Fruit fly (Drosophila melanogaster) whole organism, embryonic: Measurements from ENCODE around the gene Tailor.
A peak's percentile ranks its signal among the peaks of the same experiment; 100 is the strongest.

Experiments used
- Bgb ChIP-seq: fragments of 200-800 bp; sonication (Bioruptor generic); IDR thresholded peaks from 2 replicates; pipeline ENCODE4 v1.3.6; 2022; ENCODE audit warnings: missing biosample characterization, missing genetic modification characterization; ENCODE audit not compliant: partially characterized antibody
- BtbVII ChIP-seq: fragments of 200-800 bp; sonication (Bioruptor generic); optimal IDR thresholded peaks from 3 replicates; lab custom pipeline; 2017; ENCODE audit warnings: missing biosample characterization, mild to moderate bottlenecking, missing genetic modification characterization
- CG10565 ChIP-seq: fragments of 200-800 bp; sonication (Bioruptor generic); optimal IDR thresholded peaks from 3 replicates; lab custom pipeline; 2016; ENCODE audit warnings: missing biosample characterization, mild to moderate bottlenecking, missing genetic modification characterization
- CG11560 ChIP-seq: fragments of 200-800 bp; sonication (Bioruptor generic); IDR thresholded peaks from 3 replicates; pipeline ENCODE4 v1.3.6; 2022; ENCODE audit warnings: missing biosample characterization, missing genetic modification characterization
- CG11695 ChIP-seq: fragments of 200-800 bp; sonication (Bioruptor generic); IDR thresholded peaks from 3 replicates; pipeline ENCODE4 v1.3.6; 2022; ENCODE audit warnings: missing biosample characterization, missing genetic modification characterization
- CG11723 ChIP-seq: fragments of 200-800 bp; sonication (Bioruptor generic); optimal IDR thresholded peaks from 2 replicates; lab custom pipeline; 2017; ENCODE audit warnings: missing biosample characterization, mild to moderate bottlenecking, missing genetic modification characterization
- CG1233 ChIP-seq: fragments of 200-800 bp; sonication (Bioruptor generic); optimal IDR thresholded peaks from 4 replicates; lab custom pipeline; 2018; ENCODE audit warnings: missing biosample characterization, mild to moderate bottlenecking, missing genetic modification characterization
- CG13894 ChIP-seq: fragments of 200-800 bp; sonication (Bioruptor generic); optimal IDR thresholded peaks from 3 replicates; lab custom pipeline; 2018; ENCODE audit warnings: missing biosample characterization, mild to moderate bottlenecking, missing genetic modification characterization, moderate library complexity
- CG14860 ChIP-seq: fragments of 200-800 bp; sonication (Bioruptor generic); IDR thresholded peaks from 3 replicates; pipeline ENCODE4 v1.3.6; 2022; ENCODE audit warnings: missing biosample characterization, missing genetic modification characterization; ENCODE audit not compliant: partially characterized antibody
- CG17568 ChIP-seq: fragments of 200-800 bp; sonication (Bioruptor generic); optimal IDR thresholded peaks from 2 replicates; lab custom pipeline; 2018; ENCODE audit warnings: missing biosample characterization, mild to moderate bottlenecking, missing genetic modification characterization, moderate library complexity
- CG2712 ChIP-seq: fragments of 200-800 bp; optimal IDR thresholded peaks from 3 replicates; lab custom pipeline; 2019; ENCODE audit warnings: missing biosample characterization, mild to moderate bottlenecking, missing genetic modification characterization, moderate library complexity
- CG30431 ChIP-seq: fragments of 200-800 bp; sonication (Bioruptor generic); optimal IDR thresholded peaks from 2 replicates; lab custom pipeline; 2017; ENCODE audit warnings: missing biosample characterization, missing genetic modification characterization
- CG34376 ChIP-seq: fragments of 200-800 bp; sonication (Bioruptor generic); optimal IDR thresholded peaks from 2 replicates; lab custom pipeline; 2018; ENCODE audit warnings: missing biosample characterization, mild to moderate bottlenecking, missing genetic modification characterization
- CG43689 ChIP-seq: fragments of 200-800 bp; sonication (Bioruptor generic); IDR thresholded peaks from 2 replicates; pipeline ENCODE4 v1.3.6; 2022; ENCODE audit warnings: missing biosample characterization, missing genetic modification characterization
- CG4730 ChIP-seq: fragments of 200-800 bp; sonication (Bioruptor generic); IDR thresholded peaks from 2 replicates; pipeline ENCODE4 v1.3.6; 2022; ENCODE audit warnings: missing biosample characterization, missing genetic modification characterization
- CG6683 ChIP-seq: fragments of 200-800 bp; sonication (Bioruptor generic); optimal IDR thresholded peaks from 2 replicates; lab custom pipeline; 2017; ENCODE audit warnings: missing biosample characterization, mild to moderate bottlenecking, missing genetic modification characterization, missing genetic modification reagents
- CG8924 ChIP-seq: fragments of 200-800 bp; optimal IDR thresholded peaks from 3 replicates; lab custom pipeline; 2019; ENCODE audit warnings: missing biosample characterization, mild to moderate bottlenecking, missing genetic modification characterization, moderate library complexity
- Dek ChIP-seq: fragments of 200-800 bp; sonication (Bioruptor generic); optimal IDR thresholded peaks from 3 replicates; lab custom pipeline; 2019; ENCODE audit warnings: missing biosample characterization, mild to moderate bottlenecking, missing genetic modification characterization, moderate library complexity
- Lhr ChIP-seq: fragments of 200-800 bp; sonication (Bioruptor generic); optimal IDR thresholded peaks from 3 replicates; lab custom pipeline; 2017; ENCODE audit warnings: mild to moderate bottlenecking, missing biosample characterization, missing genetic modification reagents, missing genetic modification characterization
- MESR4 ChIP-seq: fragments of 200-800 bp; sonication (Bioruptor generic); optimal IDR thresholded peaks from 2 replicates; lab custom pipeline; 2018; ENCODE audit warnings: missing biosample characterization, mild to moderate bottlenecking, missing genetic modification characterization, moderate library complexity
- Neu2 ChIP-seq: fragments of 200-800 bp; sonication (Bioruptor generic); optimal IDR thresholded peaks from 3 replicates; lab custom pipeline; 2016; ENCODE audit warnings: missing biosample characterization, missing genetic modification characterization, borderline replicate concordance
- Nf-YA ChIP-seq: fragments of 200-800 bp; sonication (Bioruptor generic); IDR thresholded peaks from 2 replicates; pipeline ENCODE4 v1.3.6; 2022; ENCODE audit warnings: missing biosample characterization, missing genetic modification characterization
- NfI ChIP-seq: fragments of 200-800 bp; sonication (Bioruptor generic); optimal IDR thresholded peaks from 3 replicates; lab custom pipeline; 2018; ENCODE audit warnings: missing biosample characterization, mild to moderate bottlenecking, missing genetic modification characterization, moderate library complexity
- Six4 ChIP-seq: fragments of 200-800 bp; sonication (Bioruptor generic); optimal IDR thresholded peaks from 2 replicates; lab custom pipeline; 2016; ENCODE audit warnings: missing biosample characterization, missing genetic modification characterization
- Taf1 ChIP-seq: fragments of 200-800 bp; sonication (Bioruptor generic); IDR thresholded peaks from 2 replicates; pipeline ENCODE4 v1.3.6; 2022; ENCODE audit warnings: missing biosample characterization, missing genetic modification characterization
- Tbp ChIP-seq: fragments of >200 bp; optimal IDR thresholded peaks from 2 replicates; lab custom pipeline; 2018; ENCODE audit warnings: missing biosample characterization, missing genetic modification characterization
- ac ChIP-seq: fragments of 200-800 bp; sonication (Bioruptor generic); optimal IDR thresholded peaks from 3 replicates; lab custom pipeline; 2017; ENCODE audit warnings: missing biosample characterization, mild to moderate bottlenecking, missing genetic modification characterization
- ara ChIP-seq: fragments of 200-800 bp; sonication (Bioruptor generic); IDR thresholded peaks from 2 replicates; pipeline ENCODE4 v1.3.6; 2022; ENCODE audit warnings: missing biosample characterization, missing genetic modification characterization
- cg ChIP-seq: fragments of 200-800 bp; sonication (Bioruptor generic); optimal IDR thresholded peaks from 3 replicates; lab custom pipeline; 2019; ENCODE audit warnings: missing biosample characterization, mild to moderate bottlenecking, missing genetic modification characterization, moderate library complexity
- chif ChIP-seq, 2 experiments: fragments of 200-800 bp; sonication (Bioruptor generic); optimal IDR thresholded peaks; 3 replicates each; lab custom pipeline; 2016; ENCODE audit warnings: missing biosample characterization in 2 of 2, missing genetic modification characterization in 2 of 2
- dmrt99B ChIP-seq: fragments of 200-800 bp; sonication (Bioruptor generic); optimal IDR thresholded peaks from 2 replicates; lab custom pipeline; 2018; ENCODE audit warnings: missing biosample characterization, mild to moderate bottlenecking, missing genetic modification characterization, moderate library complexity
- dysf ChIP-seq: fragments of 200-800 bp; sonication (Bioruptor generic); IDR thresholded peaks from 3 replicates; pipeline ENCODE4 v1.3.6; 2022; ENCODE audit warnings: missing biosample characterization, missing genetic modification characterization
- gce ChIP-seq: fragments of 200-800 bp; sonication (Bioruptor generic); IDR thresholded peaks from 3 replicates; pipeline ENCODE4 v1.3.6; 2022; ENCODE audit warnings: missing biosample characterization, missing genetic modification characterization
- gem ChIP-seq: fragments of 200-800 bp; sonication (Bioruptor generic); optimal IDR thresholded peaks from 2 replicates; lab custom pipeline; 2019; ENCODE audit warnings: missing biosample characterization, mild to moderate bottlenecking, missing genetic modification characterization, moderate library complexity
- jigr1 ChIP-seq: fragments of 200-800 bp; sonication (Bioruptor generic); IDR thresholded peaks from 3 replicates; pipeline ENCODE4 v1.3.6; 2022; ENCODE audit warnings: missing biosample characterization, missing genetic modification characterization
- kay ChIP-seq: fragments of 200-800 bp; sonication (Bioruptor generic); optimal IDR thresholded peaks from 2 replicates; lab custom pipeline; 2016; ENCODE audit warnings: missing biosample characterization, missing genetic modification characterization
- kni ChIP-seq: fragments of 200-800 bp; sonication (Bioruptor generic); optimal IDR thresholded peaks from 3 replicates; lab custom pipeline; 2017; ENCODE audit warnings: mild to moderate bottlenecking, missing biosample characterization, missing genetic modification reagents, missing genetic modification characterization
- lbe ChIP-seq: fragments of 200-800 bp; sonication (Bioruptor generic); optimal IDR thresholded peaks from 2 replicates; lab custom pipeline; 2016; ENCODE audit warnings: missing biosample characterization, mild to moderate bottlenecking, missing genetic modification characterization
- lilli ChIP-seq: fragments of 200-800 bp; sonication (Bioruptor generic); optimal IDR thresholded peaks from 3 replicates; lab custom pipeline; 2016; ENCODE audit warnings: missing biosample characterization, missing genetic modification characterization
- maf-S ChIP-seq: fragments of 200-800 bp; sonication (Bioruptor generic); optimal IDR thresholded peaks from 2 replicates; lab custom pipeline; 2016; ENCODE audit warnings: missing biosample characterization, missing genetic modification characterization
- pum ChIP-seq: fragments of 200-800 bp; sonication (Bioruptor generic); optimal IDR thresholded peaks from 2 replicates; lab custom pipeline; 2016; ENCODE audit warnings: missing biosample characterization, missing genetic modification characterization
- row ChIP-seq: fragments of 200-800 bp; sonication (Bioruptor generic); IDR thresholded peaks from 3 replicates; pipeline ENCODE4 v1.3.6; 2022; ENCODE audit warnings: missing biosample characterization, missing genetic modification characterization
- slbo ChIP-seq: fragments of 200-800 bp; sonication (Bioruptor generic); IDR thresholded peaks from 2 replicates; pipeline ENCODE4 v1.3.6; 2022; ENCODE audit warnings: missing biosample characterization, missing genetic modification characterization
- sna ChIP-seq: fragments of 200-800 bp; sonication (Bioruptor generic); IDR thresholded peaks from 2 replicates; pipeline ENCODE4 v1.3.6; 2022; ENCODE audit warnings: missing biosample characterization, missing genetic modification characterization; ENCODE audit not compliant: partially characterized antibody
- stwl ChIP-seq: fragments of 200-800 bp; sonication (Bioruptor generic); optimal IDR thresholded peaks from 3 replicates; lab custom pipeline; 2018; ENCODE audit warnings: missing biosample characterization, mild to moderate bottlenecking, missing genetic modification characterization, moderate library complexity
- tio ChIP-seq: fragments of 200-800 bp; sonication (Bioruptor generic); optimal IDR thresholded peaks from 2 replicates; lab custom pipeline; 2017; ENCODE audit warnings: missing biosample characterization, missing genetic modification characterization, inconsistent platforms
- tna ChIP-seq: fragments of 200-800 bp; sonication (Bioruptor generic); IDR thresholded peaks from 2 replicates; pipeline ENCODE4 v1.3.6; 2022; ENCODE audit warnings: missing biosample characterization, missing genetic modification characterization; ENCODE audit not compliant: partially characterized antibody
- unpg ChIP-seq: fragments of 200-800 bp; sonication (Bioruptor generic); optimal IDR thresholded peaks from 3 replicates; lab custom pipeline; 2018; ENCODE audit warnings: missing biosample characterization, mild to moderate bottlenecking, missing genetic modification characterization, moderate library complexity
- zfh1 ChIP-seq: fragments of 200-800 bp; sonication (Bioruptor generic); IDR thresholded peaks from 3 replicates; pipeline ENCODE4 v1.3.6; 2022; ENCODE audit warnings: missing biosample characterization, missing genetic modification characterization
- zfh2 ChIP-seq: fragments of 200-800 bp; sonication (Bioruptor generic); optimal IDR thresholded peaks from 2 replicates; lab custom pipeline; 2016; ENCODE audit warnings: missing biosample characterization, missing genetic modification characterization

Gene Tailor

dm6 chr3R:7127966-7128365, 42.1 kb upstream of the Tailor start, which contains the start of gene CG10068 (continued):
- TF ChIP-seq unpg (peak; percentile 93), maf-S (GFP tag; lab: Kevin White, UChicago) (peak; percentile 86), CG11695 (GFP tag; lab: Robert Waterston, UW) (peak; percentile 93), Taf1 (peak; percentile 67), CG4730 (peak; percentile 82), CG6683 (peak; percentile 71), tna (GFP tag; lab: Robert Waterston, UW) (no peak), CG17568 (GFP tag; lab: Kevin White, UChicago) (peak; percentile 75), pum (GFP tag; lab: Kevin White, UChicago) (peak; percentile 85), dmrt99B (tag; lab: Kevin White, UChicago) (peak; percentile 87), kni (GFP tag; lab: Kevin White, UChicago) (peak; percentile 61), CG10565 (GFP tag; lab: Kevin White, UChicago) (peak; percentile 69), CG2712 (tag; lab: Kevin White, UChicago) (peak; percentile 95), ac (GFP tag; lab: Kevin White, UChicago) (peak; percentile 43), CG8924 (peak; percentile 96), kay (GFP tag; lab: Kevin White, UChicago) (peak; percentile 78), CG30431 (GFP tag; lab: Kevin White, UChicago) (peak; percentile 76), tio (GFP tag; lab: Kevin White, UChicago) (peak; percentile 81), dysf (peak; percentile 92), lilli (GFP tag; lab: Kevin White, UChicago) (peak; percentile 93), chif (GFP tag; optimal IDR thresholded peaks at IDR 0.05; lab: Kevin White, UChicago) (peak; percentile 83 to 87), Bgb (GFP tag; lab: Robert Waterston, UW) (no peak), CG11560 (tag; lab: Robert Waterston, UW) (no peak), cg (no peak), CG11723 (GFP tag; lab: Kevin White, UChicago) (peak; percentile 59), Nf-YA (GFP tag; lab: Robert Waterston, UW) (peak; percentile 89), Six4 (GFP tag; lab: Kevin White, UChicago) (peak; percentile 87), CG34376 (GFP tag; lab: Kevin White, UChicago) (peak; percentile 74), sna (GFP tag; lab: Robert Waterston, UW) (peak; percentile 59; the same call in 1 of the 2 replicates), CG14860 (no peak), ara (GFP tag; lab: Robert Waterston, UW) (peak; percentile 94), stwl (peak; percentile 98), row (GFP tag; lab: Robert Waterston, UW) (peak; percentile 91), lbe (peak; percentile 81), slbo (GFP tag; lab: Robert Waterston, UW) (peak; percentile 88), gce (GFP tag; lab: Robert Waterston, UW) (peak; percentile 91; the same call in 2 of the 3 replicates), gem (tag; lab: Kevin White, UChicago) (peak; percentile 94), Neu2 (GFP tag; lab: Kevin White, UChicago) (peak; percentile 68), Dek (tag; lab: Kevin White, UChicago) (peak; percentile 82), Lhr (peak; percentile 92), NfI (peak; percentile 88), Tbp (no peak), CG13894 (tag; lab: Kevin White, UChicago) (peak; percentile 90), zfh1 (peak; percentile 97), BtbVII (peak; percentile 81), MESR4 (GFP tag; lab: Kevin White, UChicago) (peak; percentile 41), CG1233 (GFP tag; lab: Kevin White, UChicago) (peak; percentile 84), CG43689 (GFP tag; lab: Robert Waterston, UW) (peak; percentile 60; the same call in 1 of the 2 replicates), jigr1 (GFP tag; lab: Robert Waterston, UW) (peak; percentile 17; the same call in 1 of the 3 replicates), zfh2 (GFP tag; lab: Kevin White, UChicago) (peak; percentile 83)
